Worm (Caenorhabditis elegans) whole organism, L1 larva: ENCODE data around the gene C07A9.13.

Experiments used
- C04F5.9 ChIP-seq: sonication (generic microtip); optimal IDR thresholded peaks from 2 replicates; lab custom pipeline; 2016; ENCODE audit warnings: missing genetic modification characterization, missing compliant biosample characterization
- C16A3.4 ChIP-seq: fragments of 150-350 bp; optimal IDR thresholded peaks from 2 replicates; lab custom pipeline; 2014; ENCODE audit warnings: missing biosample characterization, missing genetic modification characterization
- C34B4.2 ChIP-seq: sonication (generic microtip); optimal IDR thresholded peaks from 2 replicates; lab custom pipeline; 2017; ENCODE audit warnings: mild to moderate bottlenecking, missing genetic modification characterization, missing compliant biosample characterization
- F16B12.6 ChIP-seq: fragments of 150-350 bp; optimal IDR thresholded peaks from 2 replicates; lab custom pipeline; 2014; ENCODE audit warnings: missing biosample characterization, missing genetic modification characterization
- Y116A8C.19 ChIP-seq: sonication (generic microtip); optimal IDR thresholded peaks from 2 replicates; lab custom pipeline; 2016; ENCODE audit warnings: missing compliant biosample characterization, missing genetic modification characterization, borderline replicate concordance
- alr-1 ChIP-seq: fragments of 200-800 bp; sonication (Bioruptor generic); optimal IDR thresholded peaks from 2 replicates; lab custom pipeline; 2018; ENCODE audit warnings: borderline replicate concordance, mild to moderate bottlenecking, missing genetic modification characterization, missing compliant biosample characterization
- aly-2 ChIP-seq: fragments of 150-350 bp; optimal IDR thresholded peaks from 2 replicates; lab custom pipeline; 2014; ENCODE audit warnings: missing biosample characterization, missing genetic modification characterization
- ama-1 ChIP-seq: fragments of 150-350 bp; optimal IDR thresholded peaks from 2 replicates; lab custom pipeline; 2014
- ceh-8 ChIP-seq: fragments of 200-800 bp; sonication (Bioruptor generic); optimal IDR thresholded peaks from 2 replicates; lab custom pipeline; 2018; ENCODE audit warnings: mild to moderate bottlenecking, missing genetic modification characterization, moderate library complexity, missing compliant biosample characterization
- ceh-82 ChIP-seq, 3 experiments: fragments of 150-350 bp in 1 of 3; sonication (generic microtip) in 2 of 3; optimal IDR thresholded peaks; 2 replicates each; lab custom pipeline; 2014 to 2017; ENCODE audit warnings: missing biosample characterization in 3 of 3, missing genetic modification characterization in 3 of 3
- dpl-1 ChIP-seq, 3 experiments: fragments of 150-350 bp in 2 of 3; sonication (generic microtip) in 1 of 3; optimal IDR thresholded peaks; 2 replicates each; lab custom pipeline; 2014 to 2017; ENCODE audit warnings: missing biosample characterization in 3 of 3, missing genetic modification characterization in 3 of 3, missing genetic modification reagents in 3 of 3
- dsc-1 ChIP-seq: sonication (generic microtip); optimal IDR thresholded peaks from 2 replicates; lab custom pipeline; 2016; ENCODE audit warnings: mild to moderate bottlenecking, missing genetic modification characterization, missing compliant biosample characterization
- efl-1 ChIP-seq, 4 experiments: fragments of 150-350 bp; optimal IDR thresholded peaks in 3 of 4; peaks in 1 of 4; 1 replicate in 1 of 4; 2 replicates in 3 of 4; lab custom pipeline; 2014; ENCODE audit warnings: missing biosample characterization in 2 of 4, missing genetic modification characterization in 2 of 4, missing genetic modification reagents in 2 of 4
- egl-13 ChIP-seq: sonication (generic microtip); optimal IDR thresholded peaks from 2 replicates; lab custom pipeline; 2016; ENCODE audit warnings: missing genotype, missing genetic modification reagents, missing genetic modification characterization, missing compliant biosample characterization
- egl-27 ChIP-seq, 2 experiments: fragments of 150-350 bp in 1 of 2; sonication (generic microtip); optimal IDR thresholded peaks; 3 replicates each; lab custom pipeline; 2017 to 2018; ENCODE audit warnings: missing biosample characterization in 2 of 2, missing genetic modification characterization in 2 of 2, missing genetic modification reagents in 2 of 2
- elt-2 ChIP-seq: sonication (generic microtip); optimal IDR thresholded peaks from 2 replicates; lab custom pipeline; 2016; ENCODE audit warnings: missing genetic modification characterization, mild to moderate bottlenecking, inconsistent platforms, missing compliant biosample characterization, missing genetic modification reagents
- elt-3 ChIP-seq, 6 experiments: fragments of 150-350 bp in 1 of 6; sonication (generic microtip); optimal IDR thresholded peaks; 2 replicates each; lab custom pipeline; 2017 to 2018; ENCODE audit warnings: missing biosample characterization in 6 of 6, missing genetic modification characterization in 6 of 6, inconsistent platforms in 1 of 6
- ets-5 ChIP-seq: fragments of 200-800 bp; sonication (Bioruptor generic); IDR thresholded peaks from 2 replicates; pipeline ENCODE4 v1.3.6; 2022; ENCODE audit warnings: missing genetic modification characterization, missing compliant biosample characterization
- fkh-10 ChIP-seq: sonication (generic microtip); optimal IDR thresholded peaks from 2 replicates; lab custom pipeline; 2017; ENCODE audit warnings: missing biosample characterization, missing genetic modification reagents, missing genetic modification characterization
- fkh-8 ChIP-seq: sonication (generic microtip); optimal IDR thresholded peaks from 2 replicates; lab custom pipeline; 2016; ENCODE audit warnings: mild to moderate bottlenecking, missing genetic modification characterization, missing compliant biosample characterization
- grh-1 ChIP-seq: fragments of 200-800 bp; sonication (Bioruptor generic); IDR thresholded peaks from 2 replicates; pipeline ENCODE4 v1.3.6; 2022; ENCODE audit warnings: missing genetic modification reagents, missing genetic modification characterization, missing compliant biosample characterization
- hpl-2 ChIP-seq: fragments of 150-350 bp; optimal IDR thresholded peaks from 2 replicates; lab custom pipeline; 2014; ENCODE audit warnings: missing biosample characterization, missing genetic modification reagents, missing genetic modification characterization
- irx-1 ChIP-seq: sonication (generic microtip); optimal IDR thresholded peaks from 2 replicates; lab custom pipeline; 2016; ENCODE audit warnings: missing genetic modification characterization, missing compliant biosample characterization
- lin-15B ChIP-seq: fragments of 150-350 bp; sonication (generic microtip); optimal IDR thresholded peaks from 3 replicates; lab custom pipeline; 2014; ENCODE audit warnings: missing biosample characterization, missing genetic modification characterization
- lin-35 ChIP-seq, 2 experiments: fragments of 150-350 bp; optimal IDR thresholded peaks; 2 replicates each; lab custom pipeline; 2014; ENCODE audit warnings: missing biosample characterization in 2 of 2, missing genetic modification characterization in 2 of 2, missing genetic modification reagents in 2 of 2
- lin-39 ChIP-seq: fragments of 150-350 bp; optimal IDR thresholded peaks from 2 replicates; lab custom pipeline; 2014; ENCODE audit warnings: missing biosample characterization, missing genetic modification reagents, missing genetic modification characterization
- lir-3 ChIP-seq: sonication (generic microtip); optimal IDR thresholded peaks from 2 replicates; lab custom pipeline; 2016; ENCODE audit warnings: mild to moderate bottlenecking, missing genetic modification characterization, moderate library complexity, missing compliant biosample characterization; ENCODE audit not compliant: poor library complexity
- lsy-2 ChIP-seq, 2 experiments: fragments of 150-350 bp; optimal IDR thresholded peaks; 2 replicates each; lab custom pipeline; 2014; ENCODE audit warnings: missing biosample characterization in 2 of 2, missing genetic modification characterization in 2 of 2
- mdl-1 ChIP-seq, 2 experiments: fragments of 150-350 bp; optimal IDR thresholded peaks; 2 replicates each; lab custom pipeline; 2014 to 2017; ENCODE audit warnings: missing biosample characterization in 2 of 2, missing genetic modification characterization in 2 of 2, inconsistent platforms in 1 of 2
- mep-1 ChIP-seq: fragments of 150-350 bp; optimal IDR thresholded peaks from 2 replicates; lab custom pipeline; 2014; ENCODE audit warnings: missing biosample characterization, missing genetic modification characterization
- nhr-12 ChIP-seq: sonication (generic microtip); optimal IDR thresholded peaks from 2 replicates; lab custom pipeline; 2017; ENCODE audit warnings: missing biosample characterization, missing genetic modification characterization
- nhr-19 ChIP-seq: fragments of 200-800 bp; sonication (Bioruptor generic); conservative IDR thresholded peaks from 2 replicates; pipeline ENCODE4 v1.3.6; 2022; ENCODE audit warnings: missing genetic modification characterization, missing compliant biosample characterization
- nhr-20 ChIP-seq: sonication (generic microtip); optimal IDR thresholded peaks from 2 replicates; lab custom pipeline; 2016; ENCODE audit warnings: mild to moderate bottlenecking, missing genetic modification characterization, missing compliant biosample characterization
- nhr-47 ChIP-seq: sonication (generic microtip); optimal IDR thresholded peaks from 2 replicates; lab custom pipeline; 2016; ENCODE audit warnings: mild to moderate bottlenecking, missing genetic modification characterization, moderate library complexity, missing compliant biosample characterization
- nhr-71 ChIP-seq: sonication (generic microtip); optimal IDR thresholded peaks from 2 replicates; lab custom pipeline; 2016; ENCODE audit warnings: mild to moderate bottlenecking, missing genetic modification characterization, moderate library complexity, missing compliant biosample characterization
- nhr-76 ChIP-seq: sonication (generic microtip); optimal IDR thresholded peaks from 2 replicates; lab custom pipeline; 2017; ENCODE audit warnings: missing biosample characterization, missing genetic modification characterization
- nhr-85 ChIP-seq: sonication (generic microtip); peaks from one replicate; lab custom pipeline; 2016; ENCODE audit warnings: missing genetic modification characterization, inconsistent platforms, missing compliant biosample characterization
- pag-3 ChIP-seq: sonication (generic microtip); optimal IDR thresholded peaks from 2 replicates; lab custom pipeline; 2017; ENCODE audit warnings: missing genetic modification characterization, mild to moderate bottlenecking, missing compliant biosample characterization, antibody characterized with exemption, borderline replicate concordance; ENCODE audit not compliant: insufficient read depth
- pax-3 ChIP-seq: fragments of 200-800 bp; sonication (Bioruptor generic); optimal IDR thresholded peaks from 2 replicates; lab custom pipeline; 2018; ENCODE audit warnings: mild to moderate bottlenecking, missing genetic modification characterization, moderate library complexity, missing compliant biosample characterization
- snpc-4 ChIP-seq: fragments of 150-350 bp; optimal IDR thresholded peaks from 2 replicates; lab custom pipeline; 2014; ENCODE audit warnings: missing biosample characterization, missing genetic modification characterization
- snu-23 ChIP-seq: sonication (generic microtip); optimal IDR thresholded peaks from 2 replicates; lab custom pipeline; 2016; ENCODE audit warnings: missing genetic modification characterization, missing compliant biosample characterization
- sptf-1 ChIP-seq: fragments of 150-350 bp; optimal IDR thresholded peaks from 2 replicates; lab custom pipeline; 2014; ENCODE audit warnings: missing biosample characterization, missing genetic modification characterization
- sup-37 ChIP-seq: fragments of 200-800 bp; sonication (Bioruptor generic); optimal IDR thresholded peaks from 2 replicates; lab custom pipeline; 2018; ENCODE audit warnings: mild to moderate bottlenecking, missing genetic modification characterization, missing compliant biosample characterization
- tbx-2 ChIP-seq: sonication (generic microtip); optimal IDR thresholded peaks from 2 replicates; lab custom pipeline; 2016; ENCODE audit warnings: missing genetic modification characterization, missing compliant biosample characterization
- tlp-1 ChIP-seq: fragments of 150-350 bp; optimal IDR thresholded peaks from 2 replicates; lab custom pipeline; 2014; ENCODE audit warnings: missing biosample characterization, missing genetic modification characterization
- unc-62 ChIP-seq: fragments of 150-350 bp; optimal IDR thresholded peaks from 2 replicates; lab custom pipeline; 2014; ENCODE audit warnings: missing biosample characterization, missing genetic modification reagents, missing genetic modification characterization
- unc-86 ChIP-seq: sonication (generic microtip); optimal IDR thresholded peaks from 2 replicates; lab custom pipeline; 2016; ENCODE audit warnings: missing genetic modification characterization, missing compliant biosample characterization
- unc-98 ChIP-seq: fragments of 200-800 bp; sonication (Bioruptor generic); IDR thresholded peaks from 2 replicates; pipeline ENCODE4 v1.3.6; 2022; ENCODE audit warnings: missing genetic modification characterization, missing compliant biosample characterization
- vab-15 ChIP-seq: sonication (generic microtip); optimal IDR thresholded peaks from 2 replicates; lab custom pipeline; 2017; ENCODE audit warnings: missing genotype, mild to moderate bottlenecking, missing genetic modification characterization, missing compliant biosample characterization
- xbp-1 ChIP-seq: sonication (generic microtip); optimal IDR thresholded peaks from 2 replicates; lab custom pipeline; 2016; ENCODE audit warnings: missing genetic modification characterization, missing compliant biosample characterization
- zag-1 ChIP-seq: fragments of 150-350 bp; optimal IDR thresholded peaks from 2 replicates; lab custom pipeline; 2014; ENCODE audit warnings: missing biosample characterization, missing genetic modification characterization
- ztf-4 ChIP-seq: fragments of 150-350 bp; optimal IDR thresholded peaks from 2 replicates; lab custom pipeline; 2014; ENCODE audit warnings: missing biosample characterization, missing genetic modification characterization

The C07A9.13 gene

ce11 chrIII:9717243-9717642, 36.1 kb upstream of the C07A9.13 start:
- no peak for TF ChIP-seq C16A3.4 (tag; lab: Kevin White, UChicago)
- TF ChIP-seq nhr-71 (tag; lab: Kevin White, UChicago) = peak; percentile 89
- peak; percentile 91 for TF ChIP-seq elt-2 (tag; lab: Kevin White, UChicago)
- peak; percentile 88 for TF ChIP-seq nhr-85
- no peak for TF ChIP-seq alr-1
- no peak for TF ChIP-seq fkh-8 (tag; lab: Kevin White, UChicago)
- TF ChIP-seq egl-13 (tag; lab: Kevin White, UChicago) = peak; percentile 20
- peak; percentile 62 for TF ChIP-seq grh-1 (GFP tag; lab: Robert Waterston, UW)
- TF ChIP-seq nhr-76 (tag; lab: Kevin White, UChicago) = no peak
- TF ChIP-seq dpl-1 (GFP tag; optimal IDR thresholded peaks at IDR 0.05; lab: Kevin White, UChicago) = peak; percentile 7 to 46 (median 25)
- TF ChIP-seq unc-98 = no peak; the same call in 1 of the 2 replicates
- TF ChIP-seq zag-1 (tag; lab: Kevin White, UChicago) = no peak
- peak; percentile 88 for TF ChIP-seq nhr-19 (GFP tag; lab: Robert Waterston, UW)
- TF ChIP-seq vab-15 (tag; lab: Kevin White, UChicago) = no peak
- TF ChIP-seq ets-5 (GFP tag; lab: Robert Waterston, UW) = no peak
- peak; percentile 43 for TF ChIP-seq C04F5.9 (tag; lab: Kevin White, UChicago)
- TF ChIP-seq sup-37 = peak; percentile 55
- peak; percentile 81 for TF ChIP-seq snu-23 (GFP tag; lab: Kevin White, UChicago)
- peak; percentile 81 for TF ChIP-seq dsc-1
- peak; percentile 18 for TF ChIP-seq F16B12.6 (tag; lab: Kevin White, UChicago)
- peak; percentile 91 for TF ChIP-seq ama-1
- TF ChIP-seq aly-2 = peak; percentile 77
- peak; percentile 43 to 56 (median 48) for TF ChIP-seq ceh-82 (tag; optimal IDR thresholded peaks at IDR 0.05; lab: Kevin White, UChicago)
- TF ChIP-seq mep-1 = peak; percentile 14
- TF ChIP-seq irx-1 (tag; lab: Kevin White, UChicago) = peak; percentile 71
- TF ChIP-seq lin-35 (GFP tag; optimal IDR thresholded peaks at IDR 0.05; lab: Kevin White, UChicago) = peak in 1 of 2 experiments; percentile 69
- TF ChIP-seq C34B4.2 (tag; lab: Kevin White, UChicago) = no peak
- peak; percentile 50 for TF ChIP-seq pax-3
- TF ChIP-seq Y116A8C.19 (tag; lab: Kevin White, UChicago) = no peak
- peak; percentile 80 for TF ChIP-seq nhr-20 (tag; lab: Kevin White, UChicago)
- peak; percentile 56 for TF ChIP-seq lin-39
- TF ChIP-seq sptf-1 (tag; lab: Kevin White, UChicago) = no peak
- TF ChIP-seq unc-86 = peak; percentile 32
- TF ChIP-seq lin-15B (tag; lab: Kevin White, UChicago) = peak; percentile 35
- peak; percentile 31 for TF ChIP-seq lir-3 (tag; lab: Kevin White, UChicago)
- TF ChIP-seq xbp-1 (tag; lab: Kevin White, UChicago) = peak; percentile 58
- peak; percentile 35 to 59 for TF ChIP-seq efl-1 (optimal IDR thresholded peaks at IDR 0.05; lab: Kevin White, UChicago)
- TF ChIP-seq efl-1 (GFP tag; optimal IDR thresholded peaks at IDR 0.05 in 1 of 2; lab: Kevin White, UChicago) = peak; percentile 37 to 97
- TF ChIP-seq mdl-1 (tag; optimal IDR thresholded peaks at IDR 0.05; lab: Kevin White, UChicago) = peak in 1 of 2 experiments; percentile 54
- TF ChIP-seq lsy-2 (tag; optimal IDR thresholded peaks at IDR 0.05; lab: Kevin White, UChicago) = peak; percentile 32 to 69
- no peak for TF ChIP-seq fkh-10 (GFP tag; lab: Kevin White, UChicago)
- TF ChIP-seq ztf-4 (tag; lab: Kevin White, UChicago) = peak; percentile 24
- peak; percentile 60 for TF ChIP-seq tbx-2 (tag; lab: Kevin White, UChicago)
- TF ChIP-seq elt-3 (tag; optimal IDR thresholded peaks at IDR 0.05; lab: Kevin White, UChicago) = peak in 4 of 6 experiments; percentile 3 to 14 (median 8)
- TF ChIP-seq unc-62 (GFP tag; lab: Kevin White, UChicago) = no peak
- TF ChIP-seq snpc-4 (tag; lab: Kevin White, UChicago) = peak; percentile 99
- peak; percentile 8 for TF ChIP-seq ceh-8 (GFP tag; lab: Kevin White, UChicago)
- TF ChIP-seq tlp-1 (tag; lab: Kevin White, UChicago) = no peak
- TF ChIP-seq egl-27 (tag; optimal IDR thresholded peaks at IDR 0.05; lab: Kevin White, UChicago) = no peak
- peak; percentile 34 for TF ChIP-seq hpl-2 (GFP tag; lab: Kevin White, UChicago)
- peak; percentile 84 for TF ChIP-seq nhr-47
- no peak for TF ChIP-seq pag-3 (tag; lab: Kevin White, UChicago)
- TF ChIP-seq nhr-12 (tag; lab: Kevin White, UChicago) = no peak
